Fruit fly (Drosophila melanogaster) whole organism, embryonic: ENCODE measurements around the gene CG7728.
A peak's percentile ranks its signal among the peaks of the same experiment; 100 is the strongest.

Experiments
- Ada2b ChIP-seq: fragments of 200-800 bp; sonication (Bioruptor generic); IDR thresholded peaks from 2 replicates; pipeline ENCODE4 v1.3.6; 2022; ENCODE audit warnings: missing biosample characterization, missing genetic modification characterization
- Atf3 ChIP-seq: fragments of 200-800 bp; sonication (Bioruptor generic); optimal IDR thresholded peaks from 3 replicates; lab custom pipeline; 2016; ENCODE audit warnings: missing biosample characterization, missing genetic modification characterization
- B-H1 ChIP-seq: fragments of 200-800 bp; sonication (Bioruptor generic); IDR thresholded peaks from 3 replicates; pipeline ENCODE4 v1.3.6; 2022; ENCODE audit warnings: missing biosample characterization, missing genetic modification characterization
- CG10274 ChIP-seq: fragments of 200-800 bp; sonication (Bioruptor generic); optimal IDR thresholded peaks from 3 replicates; lab custom pipeline; 2017; ENCODE audit warnings: missing biosample characterization, mild to moderate bottlenecking, missing genetic modification characterization
- CG10565 ChIP-seq: fragments of 200-800 bp; sonication (Bioruptor generic); optimal IDR thresholded peaks from 3 replicates; lab custom pipeline; 2016; ENCODE audit warnings: missing biosample characterization, mild to moderate bottlenecking, missing genetic modification characterization
- CG11247 ChIP-seq: fragments of 200-800 bp; sonication (Bioruptor generic); IDR thresholded peaks from 2 replicates; pipeline ENCODE4 v1.3.6; 2022; ENCODE audit warnings: missing biosample characterization, missing genetic modification characterization
- CG11723 ChIP-seq: fragments of 200-800 bp; sonication (Bioruptor generic); optimal IDR thresholded peaks from 2 replicates; lab custom pipeline; 2017; ENCODE audit warnings: missing biosample characterization, mild to moderate bottlenecking, missing genetic modification characterization
- CG13624 ChIP-seq: fragments of 200-800 bp; sonication (Bioruptor generic); optimal IDR thresholded peaks from 2 replicates; lab custom pipeline; 2016; ENCODE audit warnings: missing biosample characterization, missing genetic modification characterization
- CG14441 ChIP-seq: fragments of 200-800 bp; sonication (Bioruptor generic); IDR thresholded peaks from 2 replicates; pipeline ENCODE4 v1.3.6; 2022; ENCODE audit warnings: missing biosample characterization, missing genetic modification characterization
- CG14965 ChIP-seq: fragments of 200-800 bp; sonication (Bioruptor generic); optimal IDR thresholded peaks from 2 replicates; lab custom pipeline; 2016; ENCODE audit warnings: missing biosample characterization, missing genetic modification characterization, borderline replicate concordance
- CG1529 ChIP-seq: fragments of 200-800 bp; sonication (Bioruptor generic); optimal IDR thresholded peaks from 3 replicates; lab custom pipeline; 2018; ENCODE audit warnings: missing biosample characterization, missing genetic modification characterization
- CG1647 ChIP-seq: fragments of 200-800 bp; sonication (Bioruptor generic); optimal IDR thresholded peaks from 3 replicates; lab custom pipeline; 2016; ENCODE audit warnings: missing biosample characterization, missing genetic modification characterization
- CG1792 ChIP-seq: fragments of 200-800 bp; sonication (Bioruptor generic); optimal IDR thresholded peaks from 2 replicates; lab custom pipeline; 2016; ENCODE audit warnings: missing biosample characterization, missing genetic modification characterization
- CG2875 ChIP-seq: fragments of 200-800 bp; sonication (Bioruptor generic); optimal IDR thresholded peaks from 2 replicates; lab custom pipeline; 2017; ENCODE audit warnings: missing biosample characterization, mild to moderate bottlenecking, missing genetic modification characterization, missing genetic modification reagents
- CG31365 ChIP-seq: fragments of 200-800 bp; sonication (Bioruptor generic); optimal IDR thresholded peaks from 2 replicates; lab custom pipeline; 2018; ENCODE audit warnings: missing biosample characterization, mild to moderate bottlenecking, missing genetic modification characterization
- CG34422 ChIP-seq: fragments of 200-800 bp; sonication (Bioruptor generic); IDR thresholded peaks from 3 replicates; pipeline ENCODE4 v1.3.6; 2022; ENCODE audit warnings: missing biosample characterization, missing genetic modification characterization
- CG3726 ChIP-seq: fragments of 200-800 bp; sonication (Bioruptor generic); IDR thresholded peaks from 3 replicates; pipeline ENCODE4, ENCODE4 v1.3.6; 2022; ENCODE audit warnings: missing biosample characterization, missing genetic modification characterization
- CG6765 ChIP-seq: fragments of 200-800 bp; sonication (Bioruptor generic); optimal IDR thresholded peaks from 3 replicates; lab custom pipeline; 2017; ENCODE audit warnings: missing biosample characterization, mild to moderate bottlenecking, missing genetic modification characterization
- CG7745 ChIP-seq: fragments of 200-800 bp; sonication (Bioruptor generic); optimal IDR thresholded peaks from 2 replicates; lab custom pipeline; 2018; ENCODE audit warnings: missing biosample characterization, mild to moderate bottlenecking, missing genetic modification characterization, moderate library complexity
- CG7786 ChIP-seq: fragments of 200-800 bp; sonication (Bioruptor generic); optimal IDR thresholded peaks from 2 replicates; lab custom pipeline; 2016; ENCODE audit warnings: missing biosample characterization, missing genetic modification characterization
- CG7987 ChIP-seq: fragments of 200-800 bp; sonication (Bioruptor generic); optimal IDR thresholded peaks from 2 replicates; lab custom pipeline; 2018; ENCODE audit warnings: missing biosample characterization, mild to moderate bottlenecking, missing genetic modification characterization, moderate library complexity
- CG9609 ChIP-seq: fragments of 200-800 bp; sonication (Bioruptor generic); optimal IDR thresholded peaks from 3 replicates; lab custom pipeline; 2016; ENCODE audit warnings: missing biosample characterization, missing genetic modification characterization
- Deaf1 ChIP-seq: fragments of 200-800 bp; optimal IDR thresholded peaks from 3 replicates; lab custom pipeline; 2019; ENCODE audit warnings: missing biosample characterization, mild to moderate bottlenecking, missing genetic modification characterization, moderate library complexity
- E2f1 ChIP-seq: fragments of 200-800 bp; sonication (Bioruptor generic); IDR thresholded peaks from 2 replicates; pipeline ENCODE4 v1.3.6; 2022; ENCODE audit warnings: missing biosample characterization, missing genetic modification characterization
- Fer2 ChIP-seq: fragments of 200-800 bp; sonication (Bioruptor generic); optimal IDR thresholded peaks from 2 replicates; lab custom pipeline; 2018; ENCODE audit warnings: missing biosample characterization, mild to moderate bottlenecking, missing genetic modification characterization, moderate library complexity
- Fer3 ChIP-seq: fragments of 200-800 bp; sonication (Bioruptor generic); optimal IDR thresholded peaks from 2 replicates; lab custom pipeline; 2018; ENCODE audit warnings: missing biosample characterization, mild to moderate bottlenecking, missing genetic modification characterization, moderate library complexity
- HLHmδ ChIP-seq: fragments of 200-800 bp; sonication (Bioruptor generic); optimal IDR thresholded peaks from 2 replicates; lab custom pipeline; 2018; ENCODE audit warnings: missing biosample characterization, mild to moderate bottlenecking, missing genetic modification characterization, moderate library complexity
- Max ChIP-seq: fragments of 200-800 bp; sonication (Bioruptor generic); optimal IDR thresholded peaks from 2 replicates; lab custom pipeline; 2016; ENCODE audit warnings: missing biosample characterization, mild to moderate bottlenecking, missing genetic modification characterization
- Myb ChIP-seq: fragments of 200-800 bp; sonication (Bioruptor generic); optimal IDR thresholded peaks from 2 replicates; lab custom pipeline; 2016; ENCODE audit warnings: missing biosample characterization, missing genetic modification characterization
- NFAT ChIP-seq: fragments of 200-800 bp; sonication (Bioruptor generic); IDR thresholded peaks from 2 replicates; pipeline ENCODE4 v1.3.6; 2022; ENCODE audit warnings: missing biosample characterization, missing genetic modification characterization
- Opbp ChIP-seq: fragments of 200-800 bp; sonication (Bioruptor generic); IDR thresholded peaks from 3 replicates; pipeline ENCODE4 v1.3.6; 2022; ENCODE audit warnings: missing biosample characterization, missing genetic modification characterization; ENCODE audit not compliant: partially characterized antibody
- Pdp1 ChIP-seq, 2 experiments: fragments of 200-800 bp; sonication (Bioruptor generic); optimal IDR thresholded peaks; 3 replicates each; lab custom pipeline; 2016; ENCODE audit warnings: missing biosample characterization in 2 of 2, missing genetic modification characterization in 2 of 2, mild to moderate bottlenecking in 1 of 2, moderate library complexity in 1 of 2
- Sry-δ ChIP-seq: fragments of 200-800 bp; sonication (Bioruptor generic); optimal IDR thresholded peaks from 2 replicates; lab custom pipeline; 2016; ENCODE audit warnings: missing biosample characterization, missing genetic modification characterization
- dysf ChIP-seq: fragments of 200-800 bp; sonication (Bioruptor generic); IDR thresholded peaks from 3 replicates; pipeline ENCODE4 v1.3.6; 2022; ENCODE audit warnings: missing biosample characterization, missing genetic modification characterization
- esg ChIP-seq: fragments of 200-800 bp; sonication (Bioruptor generic); conservative IDR thresholded peaks from 2 replicates; pipeline ENCODE4 v1.3.6; 2022; ENCODE audit warnings: missing biosample characterization, missing genetic modification characterization
- grn ChIP-seq: fragments of 200-800 bp; sonication (Bioruptor generic); optimal IDR thresholded peaks from 3 replicates; lab custom pipeline; 2017; ENCODE audit warnings: missing biosample characterization, missing genetic modification characterization
- hth ChIP-seq: fragments of >200 bp; optimal IDR thresholded peaks from 2 replicates; lab custom pipeline; 2017; ENCODE audit warnings: inconsistent platforms
- ind ChIP-seq: fragments of 200-800 bp; sonication (Bioruptor generic); optimal IDR thresholded peaks from 3 replicates; lab custom pipeline; 2016; ENCODE audit warnings: missing biosample characterization, missing genetic modification characterization
- knrl ChIP-seq: fragments of 200-800 bp; sonication (Bioruptor generic); IDR thresholded peaks from 3 replicates; pipeline ENCODE4 v1.3.6; 2022; ENCODE audit warnings: missing biosample characterization, missing genetic modification characterization; ENCODE audit not compliant: partially characterized antibody
- lola ChIP-seq, 3 experiments: fragments of >200 bp in 2 of 3; fragments of 200-800 bp in 1 of 3; sonication (Bioruptor generic) in 1 of 3; optimal IDR thresholded peaks; 2 replicates each; lab custom pipeline; 2017 to 2019; ENCODE audit warnings: missing biosample characterization in 3 of 3, missing genetic modification characterization in 3 of 3, mild to moderate bottlenecking in 1 of 3, moderate library complexity in 1 of 3
- nerfin-1 ChIP-seq: fragments of 200-800 bp; sonication (Bioruptor generic); optimal IDR thresholded peaks from 3 replicates; lab custom pipeline; 2019; ENCODE audit warnings: missing biosample characterization, mild to moderate bottlenecking, missing genetic modification characterization, moderate library complexity
- odd ChIP-seq: fragments of 200-800 bp; sonication (Bioruptor generic); optimal IDR thresholded peaks from 2 replicates; lab custom pipeline; 2017; ENCODE audit warnings: missing biosample characterization, mild to moderate bottlenecking, missing genetic modification characterization
- peb ChIP-seq: fragments of 200-800 bp; sonication (Bioruptor generic); IDR thresholded peaks from 2 replicates; pipeline ENCODE4 v1.3.6; 2022; ENCODE audit warnings: missing biosample characterization, missing genetic modification characterization
- pnt ChIP-seq: fragments of 200-800 bp; sonication (Bioruptor generic); optimal IDR thresholded peaks from 3 replicates; lab custom pipeline; 2016; ENCODE audit warnings: missing biosample characterization, missing genetic modification characterization
- ranshi ChIP-seq: fragments of 200-800 bp; sonication (Bioruptor generic); IDR thresholded peaks from 2 replicates; pipeline ENCODE4 v1.3.6; 2022; ENCODE audit warnings: missing biosample characterization, missing genetic modification characterization
- rib ChIP-seq: fragments of 200-800 bp; sonication (Bioruptor generic); IDR thresholded peaks from 2 replicates; pipeline ENCODE4 v1.3.6; 2022; ENCODE audit warnings: missing biosample characterization, missing genetic modification characterization
- salm ChIP-seq: fragments of 200-800 bp; sonication (Bioruptor generic); optimal IDR thresholded peaks from 2 replicates; lab custom pipeline; 2018; ENCODE audit warnings: missing biosample characterization, mild to moderate bottlenecking, missing genetic modification characterization
- sd ChIP-seq: fragments of 200-800 bp; sonication (Bioruptor generic); optimal IDR thresholded peaks from 3 replicates; lab custom pipeline; 2018; ENCODE audit warnings: missing biosample characterization, mild to moderate bottlenecking, missing genetic modification characterization, moderate library complexity

CG7728 gene

DNA sequence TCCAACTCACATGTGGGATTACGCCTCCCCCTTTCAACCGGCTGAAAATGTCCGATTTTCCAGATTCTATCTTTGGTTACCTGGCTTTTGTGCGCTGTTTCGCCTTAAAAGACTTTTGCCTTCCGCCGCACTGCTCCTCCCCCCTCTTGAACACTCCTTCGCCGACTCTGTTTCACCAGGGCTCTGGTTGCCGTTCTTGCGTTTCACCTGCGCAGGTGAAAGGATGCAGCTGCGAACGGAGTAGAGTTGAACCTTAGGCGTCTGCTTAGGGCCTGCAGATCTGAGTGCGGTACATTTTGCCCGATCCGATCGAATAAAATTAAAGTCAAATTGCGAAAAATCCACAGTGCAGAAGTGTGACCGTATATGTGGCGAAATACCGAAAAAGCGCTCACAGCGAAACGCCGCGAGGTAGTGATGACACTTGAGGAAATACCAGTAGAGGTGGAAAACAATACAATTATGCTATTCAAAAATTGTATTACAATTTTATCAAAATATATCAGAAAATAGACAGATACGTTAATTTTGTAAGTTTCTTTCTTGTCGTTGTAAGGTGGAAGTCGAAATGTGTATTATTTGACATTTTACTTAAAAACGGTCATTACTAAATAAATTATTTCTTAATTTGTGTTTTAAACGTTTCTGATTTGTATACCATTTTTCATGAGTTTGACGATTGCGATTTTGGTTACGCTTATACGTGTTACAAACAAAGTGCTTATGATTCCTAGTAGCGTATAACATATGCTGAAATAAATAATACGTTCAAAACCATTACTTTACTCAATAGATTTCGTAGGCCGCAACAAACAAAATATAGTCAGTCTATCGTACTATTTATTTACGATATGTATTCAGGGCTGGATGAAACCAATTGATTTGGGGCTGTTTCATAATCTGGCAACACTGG, at the start of gene CG7728, which contains the start of gene CG6664 (continued):
- TF ChIP-seq esg (GFP tag; lab: Robert Waterston, UW): peak; percentile 25
- TF ChIP-seq Myb (GFP tag; lab: Kevin White, UChicago): peak; percentile 12
- TF ChIP-seq CG31365 (tag; lab: Kevin White, UChicago): no peak
- peak in 1 of 3 experiments; percentile 66 for TF ChIP-seq lola (GFP tag; optimal IDR thresholded peaks at IDR 0.05; lab: Kevin White, UChicago)
- TF ChIP-seq CG1529: peak; percentile 47
- peak; percentile 47 for TF ChIP-seq CG1647 (GFP tag; lab: Kevin White, UChicago)
- TF ChIP-seq dysf: peak; percentile 16; the same call in 1 of the 3 replicates
- peak; percentile 37 for TF ChIP-seq CG13624
- no peak for TF ChIP-seq Fer3 (tag; lab: Kevin White, UChicago)
- peak; percentile 52 for TF ChIP-seq CG11247 (GFP tag; lab: Robert Waterston, UW)
- TF ChIP-seq peb (GFP tag; lab: Robert Waterston, UW): no peak
- TF ChIP-seq Atf3: peak; percentile 19
- peak; percentile 59; the same call in 2 of the 3 replicates for TF ChIP-seq knrl (GFP tag; lab: Robert Waterston, UW)
- TF ChIP-seq pnt (GFP tag; lab: Kevin White, UChicago): peak; percentile 25
- no peak for TF ChIP-seq CG7745
- peak; percentile 31; the same call in 1 of the 2 replicates for TF ChIP-seq E2f1
- TF ChIP-seq HLHmδ (GFP tag; lab: Kevin White, UChicago): no peak
- TF ChIP-seq NFAT (GFP tag; lab: Robert Waterston, UW): peak; percentile 61; the same call in 1 of the 2 replicates
- TF ChIP-seq CG11723 (GFP tag; lab: Kevin White, UChicago): no peak
- peak; percentile 51 for TF ChIP-seq CG14441 (GFP tag; lab: Robert Waterston, UW)
- peak; percentile 89 for TF ChIP-seq Sry-δ (GFP tag; lab: Kevin White, UChicago)
- TF ChIP-seq Deaf1 (tag; lab: Kevin White, UChicago): no peak
- no peak for TF ChIP-seq CG7987 (GFP tag; lab: Kevin White, UChicago)
- TF ChIP-seq sd: no peak
- 0 out of 3 replicates have a peak, but pooled peaks have one; percentile 21 for TF ChIP-seq CG3726 (GFP tag; lab: Robert Waterston, UW)
- TF ChIP-seq CG7786 (GFP tag; lab: Kevin White, UChicago): no peak
- 0 out of 3 replicates have a peak, but pooled peaks have one; percentile 13 for TF ChIP-seq B-H1 (GFP tag; lab: Robert Waterston, UW)
- no peak for TF ChIP-seq CG1792
- TF ChIP-seq hth (lab: Kevin White, UChicago): no peak
- TF ChIP-seq Pdp1 (GFP tag; optimal IDR thresholded peaks at IDR 0.05; lab: Kevin White, UChicago): peak; percentile 35 to 53
- TF ChIP-seq salm (tag; lab: Kevin White, UChicago): no peak
- peak; percentile 25 for TF ChIP-seq Fer2 (tag; lab: Kevin White, UChicago)
- TF ChIP-seq CG6765 (GFP tag; lab: Kevin White, UChicago): no peak
- peak; percentile 52 for TF ChIP-seq CG34422 (GFP tag; lab: Robert Waterston, UW)
- no peak for TF ChIP-seq odd (GFP tag; lab: Kevin White, UChicago)
- no peak for TF ChIP-seq CG14965 (GFP tag; lab: Kevin White, UChicago)
- TF ChIP-seq grn (GFP tag; lab: Kevin White, UChicago): no peak
- TF ChIP-seq Ada2b: 0 out of 2 replicates have a peak, but pooled peaks have one; percentile 17
- TF ChIP-seq CG10565 (GFP tag; lab: Kevin White, UChicago): no peak
- no peak for TF ChIP-seq CG2875
- TF ChIP-seq nerfin-1 (tag; lab: Kevin White, UChicago): peak; percentile 43
- peak; percentile 45 for TF ChIP-seq ind (GFP tag; lab: Kevin White, UChicago)
- peak; percentile 16; the same call in 2 of the 3 replicates for TF ChIP-seq Opbp (GFP tag; lab: Robert Waterston, UW)
- TF ChIP-seq rib: peak; percentile 58
- TF ChIP-seq CG9609: peak; percentile 37
- TF ChIP-seq CG10274 (GFP tag; lab: Kevin White, UChicago): no peak
- TF ChIP-seq ranshi (GFP tag; lab: Robert Waterston, UW): no peak; the same call in 1 of the 2 replicates
- peak; percentile 46 for TF ChIP-seq Max
